Worm (Caenorhabditis elegans) whole organism, midembryonic: ENCODE data around the gene T07E3.2.
A peak's percentile ranks its signal among the peaks of the same experiment; 100 is the strongest.

Experiments
- T22C8.4 ChIP-seq: fragments of 200-800 bp; sonication (Bioruptor generic); IDR thresholded peaks from 2 replicates; pipeline ENCODE4 v1.3.6; 2022; ENCODE audit warnings: missing genetic modification characterization, missing compliant biosample characterization
- cog-1 ChIP-seq: sonication (generic microtip); optimal IDR thresholded peaks from 2 replicates; lab custom pipeline; 2016; ENCODE audit warnings: missing genetic modification characterization, missing compliant biosample characterization
- flt-1 ChIP-seq: fragments of 200-800 bp; sonication (Bioruptor generic); IDR thresholded peaks from 2 replicates; pipeline ENCODE4 v1.3.6; 2022; ENCODE audit warnings: missing genetic modification characterization, missing compliant biosample characterization
- med-1 ChIP-seq: sonication (generic microtip); optimal IDR thresholded peaks from 2 replicates; lab custom pipeline; 2017; ENCODE audit warnings: missing genetic modification characterization, mild to moderate bottlenecking, missing compliant biosample characterization, antibody characterized with exemption, missing genetic modification reagents; ENCODE audit not compliant: insufficient read depth
- ref-1 ChIP-seq: fragments of 200-800 bp; sonication (Bioruptor generic); conservative IDR thresholded peaks from 2 replicates; pipeline ENCODE4 v1.3.6; 2022; ENCODE audit warnings: missing genetic modification reagents, missing genetic modification characterization, missing compliant biosample characterization
- tab-1 ChIP-seq: fragments of 200-800 bp; sonication (Bioruptor generic); IDR thresholded peaks from 2 replicates; pipeline ENCODE4 v1.3.6; 2022; ENCODE audit warnings: missing genetic modification characterization, missing compliant biosample characterization
- ztf-23 ChIP-seq: fragments of 200-800 bp; sonication (Bioruptor generic); IDR thresholded peaks from 2 replicates; pipeline ENCODE4 v1.3.6; 2022; ENCODE audit warnings: missing genetic modification reagents, missing genetic modification characterization, missing compliant biosample characterization

- TF ChIP-seq tab-1 (GFP tag; lab: Robert Waterston, UW) (no peak), med-1 (no peak), T22C8.4 (GFP tag; lab: Robert Waterston, UW) (no peak), ztf-23 (GFP tag; lab: Robert Waterston, UW) (no peak), ref-1 (no peak), flt-1 (GFP tag; lab: Robert Waterston, UW) (no peak), cog-1 (peak; percentile 44)
Observed at ce11 chrIII:6947896-6948295, 41.4 kb downstream of the T07E3.2 start.
